Worm (Caenorhabditis elegans): ENCODE measurements around the gene srv-6.

Gene srv-6

ce11 chrX:4260297-4260696 lies 3.4 kb downstream of the srv-6 start, which contains the start of gene C52B9.4 (continued):
- TF ChIP-seq nhr-12 (tag; optimal IDR thresholded peaks at IDR 0.05) (no peak), rnt-1 (tag; optimal IDR thresholded peaks at IDR 0.05) (peak; percentile 48)

- no peak for TF ChIP-seq rnt-1 (tag; optimal IDR thresholded peaks at IDR 0.05)
- TF ChIP-seq nhr-11 (tag; optimal IDR thresholded peaks at IDR 0.05) = no peak
- TF ChIP-seq ceh-82 (tag; optimal IDR thresholded peaks at IDR 0.05) = no peak
- TF ChIP-seq efl-3 (GFP tag; optimal IDR thresholded peaks at IDR 0.05) = no peak
- TF ChIP-seq fos-1 (tag; optimal IDR thresholded peaks at IDR 0.05) = no peak
- TF ChIP-seq tbx-2 (tag; optimal IDR thresholded peaks at IDR 0.05) = no peak
- no peak for TF ChIP-seq elt-3 (tag; optimal IDR thresholded peaks at IDR 0.05)
- no peak for TF ChIP-seq tlp-1 (tag; optimal IDR thresholded peaks at IDR 0.05)
- no peak for TF ChIP-seq egl-27 (tag; optimal IDR thresholded peaks at IDR 0.05)
- no peak for TF ChIP-seq aha-1 (tag; optimal IDR thresholded peaks at IDR 0.05)
- TF ChIP-seq unc-130 (tag; optimal IDR thresholded peaks at IDR 0.05) = no peak
- TF ChIP-seq ets-5 (GFP tag; IDR thresholded peaks at IDR 0.05) = no peak
- no peak for TF ChIP-seq egl-13 (tag; optimal IDR thresholded peaks at IDR 0.05)
- TF ChIP-seq alr-1 (tag; optimal IDR thresholded peaks at IDR 0.05; ENCODE audit: borderline replicate concordance) = no peak
- TF ChIP-seq elt-2 (tag; optimal IDR thresholded peaks at IDR 0.05) = no peak
- no peak for TF ChIP-seq hpl-2 (GFP tag; optimal IDR thresholded peaks at IDR 0.05)
- TF ChIP-seq ceh-88 (GFP tag; IDR thresholded peaks at IDR 0.05) = no peak
- TF ChIP-seq mdl-1 (tag; optimal IDR thresholded peaks at IDR 0.05) = no peak
- no peak for TF ChIP-seq xbp-1 (tag; optimal IDR thresholded peaks at IDR 0.05)
Observed at ce11 chrX:4263820-4264219, 7.0 kb downstream of the srv-6 start.

- TF ChIP-seq fkh-8 (tag; optimal IDR thresholded peaks at IDR 0.05) (no peak), nhr-47 (tag; optimal IDR thresholded peaks at IDR 0.05) (peak; percentile 58), F16B12.6 (tag; optimal IDR thresholded peaks at IDR 0.05) (peak; percentile 11), skn-1 (tag; optimal IDR thresholded peaks at IDR 0.05) (peak; percentile 32), ceh-63 (GFP tag; optimal IDR thresholded peaks at IDR 0.05) (no peak), nhr-90 (tag; optimal IDR thresholded peaks at IDR 0.05; ENCODE audit: poor library complexity) (peak; percentile 11), ceh-82 (tag; optimal IDR thresholded peaks at IDR 0.05) (peak in 2 of 3 experiments; percentile 41 to 61), nhr-237 (tag; optimal IDR thresholded peaks at IDR 0.05) (no peak), rnt-1 (tag; optimal IDR thresholded peaks at IDR 0.05) (peak; percentile 66), ceh-8 (GFP tag; optimal IDR thresholded peaks at IDR 0.05) (no peak), nhr-20 (tag; optimal IDR thresholded peaks at IDR 0.05) (peak; percentile 60), egl-27 (tag; optimal IDR thresholded peaks at IDR 0.05) (no peak), snu-23 (GFP tag; optimal IDR thresholded peaks at IDR 0.05) (peak; percentile 69), fkh-10 (GFP tag; optimal IDR thresholded peaks at IDR 0.05) (peak; percentile 62), elt-2 (tag; optimal IDR thresholded peaks at IDR 0.05) (peak; percentile 12), ets-5 (GFP tag; IDR thresholded peaks at IDR 0.05) (no peak), lsy-2 (tag; optimal IDR thresholded peaks at IDR 0.05) (peak in 1 of 2 experiments; percentile 38), ama-1 (optimal IDR thresholded peaks at IDR 0.05) (no peak), lin-14 (GFP tag; optimal IDR thresholded peaks at IDR 0.05) (peak; percentile 82), unc-30 (tag; optimal IDR thresholded peaks at IDR 0.05) (no peak), mep-1 (tag; optimal IDR thresholded peaks at IDR 0.05) (peak; percentile 13), zag-1 (tag; optimal IDR thresholded peaks at IDR 0.05) (no peak), egl-13 (tag; optimal IDR thresholded peaks at IDR 0.05) (peak; percentile 56), snpc-4 (tag; optimal IDR thresholded peaks at IDR 0.05) (no peak), C16A3.4 (tag; optimal IDR thresholded peaks at IDR 0.05) (peak; percentile 46), unc-86 (tag; optimal IDR thresholded peaks at IDR 0.05) (peak; percentile 57), lin-13 (GFP tag; optimal IDR thresholded peaks at IDR 0.05) (no peak), unc-130 (tag; optimal IDR thresholded peaks at IDR 0.05) (peak; percentile 5), nhr-85 (tag) (peak; percentile 81), efl-3 (GFP tag; optimal IDR thresholded peaks at IDR 0.05) (no peak), ztf-11 (tag; optimal IDR thresholded peaks at IDR 0.05) (peak in 1 of 2 experiments; percentile 37), dsc-1 (tag; optimal IDR thresholded peaks at IDR 0.05) (peak; percentile 41), xbp-1 (tag; optimal IDR thresholded peaks at IDR 0.05) (peak; percentile 37), grh-1 (GFP tag; IDR thresholded peaks at IDR 0.05) (no peak), aha-1 (tag; optimal IDR thresholded peaks at IDR 0.05) (no peak), nhr-77 (tag; optimal IDR thresholded peaks at IDR 0.05) (no peak), nhr-76 (tag; optimal IDR thresholded peaks at IDR 0.05) (no peak), ceh-90 (tag; optimal IDR thresholded peaks at IDR 0.05) (no peak), nhr-11 (tag; optimal IDR thresholded peaks at IDR 0.05) (no peak)
Observed at ce11 chrX:4265283-4265907, 8.5 kb downstream of the srv-6 start, which contains the start of gene coel-1. coel-1 (plus strand) TSS chrX:4265663.
